Worm (Caenorhabditis elegans) whole organism, L3 larva: ENCODE measurements around the gene col-187.

Experiments
- fkh-10 ChIP-seq: sonication (generic microtip); optimal IDR thresholded peaks from 2 replicates; lab custom pipeline; 2017; ENCODE audit warnings: missing biosample characterization, missing genetic modification reagents, missing genetic modification characterization
- lin-39 ChIP-seq: fragments of 150-350 bp; optimal IDR thresholded peaks from 2 replicates; lab custom pipeline; 2018; ENCODE audit warnings: missing biosample characterization, missing genetic modification reagents, missing genetic modification characterization
- pha-4 ChIP-seq: fragments of 150-350 bp; optimal IDR thresholded peaks from 2 replicates; lab custom pipeline; 2014; ENCODE audit warnings: missing biosample characterization, missing genetic modification reagents, missing genetic modification characterization

- TF ChIP-seq pha-4 (tag; lab: Kevin White, UChicago) (no peak), lin-39 (tag; lab: Kevin White, UChicago) (no peak), fkh-10 (no peak)
Measured at ce11 chrX:16044325-16044724, 28.4 kb upstream of the col-187 start.
